Fruit fly (Drosophila melanogaster) whole organism, embryonic: ENCODE measurements around the gene CG33489.
A peak's percentile ranks its signal among the peaks of the same experiment; 100 is the strongest.

ENCODE experiments used
- Adf1 ChIP-seq: fragments of 200-800 bp; sonication (Bioruptor generic); IDR thresholded peaks from 2 replicates; pipeline ENCODE4 v1.3.6; 2022; ENCODE audit warnings: missing biosample characterization, missing genetic modification characterization
- CG11093 ChIP-seq: fragments of 200-800 bp; sonication (Bioruptor generic); IDR thresholded peaks from 3 replicates; pipeline ENCODE4 v1.3.6; 2022; ENCODE audit warnings: missing biosample characterization, missing genetic modification characterization
- CG13287 ChIP-seq: fragments of 200-800 bp; sonication (Bioruptor generic); IDR thresholded peaks from 2 replicates; pipeline ENCODE4 v1.3.6; 2022; ENCODE audit warnings: missing biosample characterization, missing genetic modification characterization; ENCODE audit not compliant: partially characterized antibody
- CG15073 ChIP-seq: fragments of 200-800 bp; sonication (Bioruptor generic); optimal IDR thresholded peaks from 2 replicates; lab custom pipeline; 2016; ENCODE audit warnings: missing biosample characterization, missing genetic modification characterization
- CG15269 ChIP-seq: fragments of 200-800 bp; sonication (Bioruptor generic); optimal IDR thresholded peaks from 2 replicates; lab custom pipeline; 2018; ENCODE audit warnings: missing biosample characterization, mild to moderate bottlenecking, missing genetic modification characterization, moderate library complexity
- CG16815 ChIP-seq: fragments of 200-800 bp; sonication (Bioruptor generic); optimal IDR thresholded peaks from 3 replicates; lab custom pipeline; 2017; ENCODE audit warnings: missing biosample characterization, mild to moderate bottlenecking, missing genetic modification characterization
- CG1832 ChIP-seq: fragments of 200-800 bp; sonication (Bioruptor generic); optimal IDR thresholded peaks from 2 replicates; lab custom pipeline; 2017; ENCODE audit warnings: missing biosample characterization, mild to moderate bottlenecking, missing genetic modification characterization, inconsistent platforms
- CG18764 ChIP-seq: fragments of 200-800 bp; sonication (Bioruptor generic); optimal IDR thresholded peaks from 3 replicates; lab custom pipeline; 2016; ENCODE audit warnings: missing biosample characterization, missing genetic modification characterization
- CG34224 ChIP-seq: fragments of 200-800 bp; sonication (Bioruptor generic); IDR thresholded peaks from 3 replicates; pipeline ENCODE4 v1.3.6; 2022; ENCODE audit warnings: missing biosample characterization, missing genetic modification characterization; ENCODE audit not compliant: partially characterized antibody
- CG34376 ChIP-seq: fragments of 200-800 bp; sonication (Bioruptor generic); optimal IDR thresholded peaks from 2 replicates; lab custom pipeline; 2018; ENCODE audit warnings: missing biosample characterization, mild to moderate bottlenecking, missing genetic modification characterization
- CG4360 ChIP-seq: fragments of 200-800 bp; sonication (Bioruptor generic); IDR thresholded peaks from 2 replicates; pipeline ENCODE4 v1.3.6; 2022; ENCODE audit warnings: missing biosample characterization, missing genetic modification characterization
- CG4424 ChIP-seq: fragments of 200-800 bp; sonication (Bioruptor generic); optimal IDR thresholded peaks from 3 replicates; lab custom pipeline; 2016; ENCODE audit warnings: missing biosample characterization, missing genetic modification characterization
- CG8478 ChIP-seq: fragments of >200 bp; optimal IDR thresholded peaks from 2 replicates; lab custom pipeline; 2018
- CG9215 ChIP-seq: fragments of 200-800 bp; sonication (Bioruptor generic); IDR thresholded peaks from 2 replicates; pipeline ENCODE4 v1.3.6; 2022; ENCODE audit warnings: missing biosample characterization, missing genetic modification characterization
- CHES-1-like ChIP-seq: fragments of 200-800 bp; sonication (Bioruptor generic); optimal IDR thresholded peaks from 2 replicates; lab custom pipeline; 2016; ENCODE audit warnings: missing biosample characterization, missing genetic modification characterization
- D19B ChIP-seq: fragments of 200-800 bp; sonication (Bioruptor generic); optimal IDR thresholded peaks from 2 replicates; lab custom pipeline; 2017; ENCODE audit warnings: missing biosample characterization, mild to moderate bottlenecking, missing genetic modification characterization
- Doc3 ChIP-seq: fragments of 200-800 bp; sonication (Bioruptor generic); IDR thresholded peaks from 3 replicates; pipeline ENCODE4 v1.3.6; 2022; ENCODE audit warnings: missing biosample characterization, missing genetic modification characterization; ENCODE audit not compliant: partially characterized antibody
- E2f2 ChIP-seq: fragments of 200-800 bp; sonication (Bioruptor generic); IDR thresholded peaks from 2 replicates; pipeline ENCODE4 v1.3.6; 2022; ENCODE audit warnings: missing biosample characterization, missing genetic modification characterization
- Ets65A ChIP-seq: fragments of 200-800 bp; sonication (Bioruptor generic); peaks from one replicate; lab custom pipeline; 2016; ENCODE audit warnings: missing biosample characterization, missing genetic modification characterization
- Ets97D ChIP-seq: fragments of 200-800 bp; sonication (Bioruptor generic); optimal IDR thresholded peaks from 3 replicates; lab custom pipeline; 2016; ENCODE audit warnings: missing biosample characterization, missing genetic modification characterization
- HLH54F ChIP-seq: fragments of 200-800 bp; sonication (Bioruptor generic); optimal IDR thresholded peaks from 3 replicates; lab custom pipeline; 2016; ENCODE audit warnings: missing biosample characterization, missing genetic modification characterization
- Hand ChIP-seq: fragments of 200-800 bp; sonication (Bioruptor generic); optimal IDR thresholded peaks from 2 replicates; lab custom pipeline; 2017; ENCODE audit warnings: mild to moderate bottlenecking, missing biosample characterization, missing genetic modification reagents, missing genetic modification characterization
- Hr78 ChIP-seq, 2 experiments: fragments of 200-800 bp in 1 of 2; fragments of >200 bp in 1 of 2; sonication (Bioruptor generic) in 1 of 2; optimal IDR thresholded peaks; 2 replicates each; lab custom pipeline; 2017 to 2019; ENCODE audit warnings: missing biosample characterization in 2 of 2, missing genetic modification characterization in 2 of 2, mild to moderate bottlenecking in 1 of 2, moderate library complexity in 1 of 2
- Myb ChIP-seq: fragments of 200-800 bp; sonication (Bioruptor generic); optimal IDR thresholded peaks from 2 replicates; lab custom pipeline; 2016; ENCODE audit warnings: missing biosample characterization, missing genetic modification characterization
- Ptx1 ChIP-seq: fragments of 200-800 bp; sonication (Bioruptor generic); IDR thresholded peaks from 2 replicates; pipeline ENCODE4 v1.3.6; 2022; ENCODE audit warnings: missing biosample characterization, missing genetic modification characterization
- Stat92E ChIP-seq, 3 experiments: fragments of >200 bp in 2 of 3; fragments of 200-800 bp in 1 of 3; sonication (Bioruptor generic) in 1 of 3; optimal IDR thresholded peaks; 2 replicates each; lab custom pipeline; 2017 to 2019; ENCODE audit warnings: missing biosample characterization in 3 of 3, missing genetic modification characterization in 3 of 3, mild to moderate bottlenecking in 1 of 3, moderate library complexity in 1 of 3
- br ChIP-seq: fragments of >200 bp; optimal IDR thresholded peaks from 2 replicates; lab custom pipeline; 2017
- dmrt11E ChIP-seq: fragments of 200-800 bp; sonication (Bioruptor generic); optimal IDR thresholded peaks from 3 replicates; lab custom pipeline; 2018; ENCODE audit warnings: missing biosample characterization, mild to moderate bottlenecking, missing genetic modification characterization, moderate library complexity
- exex ChIP-seq: fragments of 200-800 bp; sonication (Bioruptor generic); optimal IDR thresholded peaks from 4 replicates; lab custom pipeline; 2018; ENCODE audit warnings: missing biosample characterization, mild to moderate bottlenecking, missing genetic modification characterization, moderate library complexity
- fd64A ChIP-seq: fragments of 200-800 bp; sonication (Bioruptor generic); optimal IDR thresholded peaks from 3 replicates; lab custom pipeline; 2018; ENCODE audit warnings: missing biosample characterization, mild to moderate bottlenecking, missing genetic modification characterization
- hbn ChIP-seq: fragments of 200-800 bp; sonication (Bioruptor generic); IDR thresholded peaks from 2 replicates; pipeline ENCODE4 v1.3.6; 2022; ENCODE audit warnings: missing biosample characterization, missing genetic modification characterization; ENCODE audit not compliant: partially characterized antibody
- ind ChIP-seq: fragments of 200-800 bp; sonication (Bioruptor generic); optimal IDR thresholded peaks from 3 replicates; lab custom pipeline; 2016; ENCODE audit warnings: missing biosample characterization, missing genetic modification characterization
- nerfin-2 ChIP-seq: fragments of 200-800 bp; sonication (Bioruptor generic); IDR thresholded peaks from 2 replicates; pipeline ENCODE4 v1.3.6; 2022; ENCODE audit warnings: missing biosample characterization, missing genetic modification characterization; ENCODE audit not compliant: partially characterized antibody
- phol ChIP-seq: fragments of 200-800 bp; sonication (Bioruptor generic); optimal IDR thresholded peaks from 3 replicates; lab custom pipeline; 2018; ENCODE audit warnings: missing biosample characterization, mild to moderate bottlenecking, missing genetic modification characterization, moderate library complexity
- pzg ChIP-seq: fragments of 200-800 bp; sonication (Bioruptor generic); optimal IDR thresholded peaks from 3 replicates; lab custom pipeline; 2018; ENCODE audit warnings: missing biosample characterization, mild to moderate bottlenecking, missing genetic modification characterization, moderate library complexity
- sens ChIP-seq: fragments of 200-800 bp; sonication (Bioruptor generic); peaks from one replicate; lab custom pipeline; 2016; ENCODE audit warnings: missing biosample characterization, missing genetic modification characterization
- seq ChIP-seq: fragments of 200-800 bp; sonication (Bioruptor generic); IDR thresholded peaks from 2 replicates; pipeline ENCODE4 v1.3.6; 2022; ENCODE audit warnings: missing biosample characterization, missing genetic modification characterization
- sima ChIP-seq: fragments of 200-800 bp; sonication (Bioruptor generic); optimal IDR thresholded peaks from 2 replicates; lab custom pipeline; 2016; ENCODE audit warnings: missing biosample characterization, missing genetic modification characterization
- sqz ChIP-seq: fragments of 200-800 bp; sonication (Bioruptor generic); optimal IDR thresholded peaks from 3 replicates; lab custom pipeline; 2018; ENCODE audit warnings: missing biosample characterization, mild to moderate bottlenecking, missing genetic modification characterization
- stwl ChIP-seq: fragments of 200-800 bp; sonication (Bioruptor generic); optimal IDR thresholded peaks from 3 replicates; lab custom pipeline; 2018; ENCODE audit warnings: missing biosample characterization, mild to moderate bottlenecking, missing genetic modification characterization, moderate library complexity
- unc-4 ChIP-seq: fragments of 200-800 bp; sonication (Bioruptor generic); IDR thresholded peaks from 2 replicates; pipeline ENCODE4 v1.3.6; 2022; ENCODE audit warnings: missing biosample characterization, missing genetic modification characterization; ENCODE audit not compliant: partially characterized antibody

The CG33489 gene

DNA sequence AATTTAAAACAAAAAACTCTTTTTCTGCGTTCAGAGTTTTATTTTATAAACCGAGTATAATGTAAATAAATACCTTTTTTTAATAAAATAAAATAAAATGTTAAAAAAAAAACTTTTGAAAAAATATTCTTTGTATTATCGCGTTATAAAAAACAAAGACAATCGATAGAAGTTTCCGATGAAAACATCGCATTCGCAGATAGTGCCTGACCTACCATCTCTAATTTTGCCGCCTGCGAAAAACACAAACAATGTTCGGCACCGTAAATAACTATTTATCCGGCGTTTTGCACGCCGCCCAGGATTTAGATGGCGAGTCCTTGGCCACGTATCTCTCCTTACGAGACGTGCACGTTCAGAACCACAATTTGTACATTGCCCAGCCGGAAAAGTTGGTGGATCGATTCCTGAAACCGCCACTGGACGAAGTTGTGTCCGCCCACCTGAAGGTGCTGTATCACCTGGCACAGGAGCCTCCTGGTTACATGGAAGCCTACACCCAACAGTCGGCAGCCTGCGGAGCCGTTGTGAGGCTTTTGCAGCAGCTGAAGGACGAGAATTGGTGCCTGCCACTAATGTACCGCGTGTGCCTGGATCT is 49.5 kb upstream of the CG33489 start, which contains the start of gene PCID2 (continued):
- TF ChIP-seq E2f2, result peak; percentile 53; the same call in 1 of the 2 replicates
- TF ChIP-seq HLH54F (GFP tag; lab: Kevin White, UChicago), result no peak
- peak; percentile 73 for TF ChIP-seq hbn
- TF ChIP-seq Hand (GFP tag; lab: Kevin White, UChicago), result no peak
- peak; percentile 72 for TF ChIP-seq nerfin-2 (GFP tag; lab: Robert Waterston, UW)
- TF ChIP-seq pzg (GFP tag; lab: Kevin White, UChicago), result peak; percentile 28
- no peak for TF ChIP-seq CG11093 (GFP tag; lab: Robert Waterston, UW)
- TF ChIP-seq Ets97D (GFP tag; lab: Kevin White, UChicago), result no peak
- TF ChIP-seq CG15269, result no peak
- no peak for TF ChIP-seq dmrt11E (tag; lab: Kevin White, UChicago)
- no peak for TF ChIP-seq CG9215 (GFP tag; lab: Robert Waterston, UW)
- peak; percentile 80 for TF ChIP-seq Doc3
- TF ChIP-seq unc-4 (GFP tag; lab: Robert Waterston, UW), result peak; percentile 77
- no peak for TF ChIP-seq CG34376 (GFP tag; lab: Kevin White, UChicago)
- no peak for TF ChIP-seq CG1832 (GFP tag; lab: Kevin White, UChicago)
- no peak for TF ChIP-seq br (lab: Kevin White, UChicago)
- no peak for TF ChIP-seq Stat92E (GFP tag; optimal IDR thresholded peaks at IDR 0.05; lab: Kevin White, UChicago)
- TF ChIP-seq exex, result no peak
- TF ChIP-seq Myb (GFP tag; lab: Kevin White, UChicago), result peak; percentile 14
- peak; percentile 84 for TF ChIP-seq CG34224 (GFP tag; lab: Robert Waterston, UW)

DNA sequence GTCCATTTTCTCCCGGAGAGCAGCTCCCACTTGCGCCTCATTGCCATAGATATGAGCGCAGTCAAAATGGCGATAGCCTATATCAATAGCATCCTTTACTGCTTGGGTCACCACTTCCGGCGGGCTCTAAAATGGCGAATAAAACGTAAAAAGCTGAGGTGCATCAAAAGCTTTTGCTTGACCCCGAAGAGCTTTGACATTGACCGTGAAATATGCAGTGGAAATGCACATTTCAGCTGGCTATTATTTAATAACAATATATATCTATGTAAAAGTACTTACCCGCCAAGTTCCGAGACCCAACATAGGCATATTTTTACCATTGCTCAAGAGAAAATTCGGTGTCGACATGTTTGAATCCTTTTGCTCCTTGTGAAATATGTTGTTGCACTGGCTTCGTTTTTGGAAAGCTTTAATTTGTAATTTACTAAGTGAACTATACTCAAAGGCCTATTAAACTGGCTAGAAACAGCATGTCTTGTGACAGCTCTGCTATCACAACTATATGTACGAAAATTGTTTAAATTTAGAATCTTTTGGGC is 48.9 kb upstream of the CG33489 start, which contains the start of gene CG6083:
CG6083 (minus strand) TSS at position 492 of the 542 bp plus-strand sequence.
- TF ChIP-seq D19B (GFP tag; lab: Kevin White, UChicago) (no peak), CG13287 (GFP tag; lab: Robert Waterston, UW) (no peak), CG4360 (GFP tag; lab: Robert Waterston, UW) (no peak), Ets65A (GFP tag; lab: Kevin White, UChicago) (no peak), fd64A (GFP tag; lab: Kevin White, UChicago) (no peak), CG16815 (no peak), Hr78 (GFP tag; optimal IDR thresholded peaks at IDR 0.05; lab: Kevin White, UChicago) (peak in 1 of 2 experiments; percentile 95), phol (tag; lab: Kevin White, UChicago) (peak; percentile 8), Adf1 (no peak), stwl (tag; lab: Kevin White, UChicago) (no peak), CG18764 (no peak)

DNA sequence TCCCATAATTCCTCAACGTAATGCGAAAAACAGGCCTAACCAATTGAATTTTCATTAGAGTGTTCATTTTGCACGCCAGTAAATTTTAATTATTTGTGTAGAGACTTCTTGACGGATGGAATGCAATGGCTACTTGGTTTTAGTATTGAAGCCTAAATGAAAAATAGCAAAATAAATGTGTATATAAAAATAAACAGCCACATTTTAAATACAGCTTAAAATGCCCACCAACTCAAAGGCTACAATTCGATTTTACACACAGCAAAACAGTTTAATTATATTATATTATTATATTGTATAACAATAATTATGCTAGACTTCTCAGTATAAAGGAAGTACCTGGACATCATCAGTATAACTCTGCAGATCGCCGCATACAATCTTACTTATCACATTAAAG is 47.4 kb upstream of the CG33489 start, which contains the start of gene Akr1B:
Akr1B (minus strand) TSS at position 101 of the 400 bp plus-strand sequence.
- TF ChIP-seq sima, result no peak
- no peak for TF ChIP-seq sens (GFP tag; lab: Kevin White, UChicago)
- no peak for TF ChIP-seq ind
- TF ChIP-seq CG8478 (lab: Kevin White, UChicago), result no peak
- TF ChIP-seq CHES-1-like (GFP tag; lab: Kevin White, UChicago), result no peak
- TF ChIP-seq seq (GFP tag; lab: Robert Waterston, UW), result no peak
- no peak for TF ChIP-seq Ptx1 (GFP tag; lab: Robert Waterston, UW)
- TF ChIP-seq sqz, result no peak
- TF ChIP-seq CG15073 (GFP tag; lab: Kevin White, UChicago), result no peak
- TF ChIP-seq CG4424 (GFP tag; lab: Kevin White, UChicago), result no peak
